Fruit fly (Drosophila melanogaster) whole organism, embryonic: ENCODE results near the gene sno.

ENCODE experiments used
- Awh ChIP-seq: fragments of 200-800 bp; sonication (Bioruptor generic); IDR thresholded peaks from 2 replicates; pipeline ENCODE4, ENCODE4 v1.3.6; 2022; ENCODE audit warnings: missing biosample characterization, missing genetic modification characterization
- B-H1 ChIP-seq: fragments of 200-800 bp; sonication (Bioruptor generic); IDR thresholded peaks from 3 replicates; pipeline ENCODE4 v1.3.6; 2022; ENCODE audit warnings: missing biosample characterization, missing genetic modification characterization
- Bgb ChIP-seq: fragments of 200-800 bp; sonication (Bioruptor generic); IDR thresholded peaks from 2 replicates; pipeline ENCODE4 v1.3.6; 2022; ENCODE audit warnings: missing biosample characterization, missing genetic modification characterization; ENCODE audit not compliant: partially characterized antibody
- CG10274 ChIP-seq: fragments of 200-800 bp; sonication (Bioruptor generic); optimal IDR thresholded peaks from 3 replicates; lab custom pipeline; 2017; ENCODE audit warnings: missing biosample characterization, mild to moderate bottlenecking, missing genetic modification characterization
- CG10366 ChIP-seq: fragments of 200-800 bp; sonication (Bioruptor generic); IDR thresholded peaks from 2 replicates; pipeline ENCODE4 v1.3.6; 2022; ENCODE audit warnings: missing biosample characterization, missing genetic modification characterization
- CG10979 ChIP-seq: fragments of 200-800 bp; sonication (Bioruptor generic); optimal IDR thresholded peaks from 2 replicates; lab custom pipeline; 2018; ENCODE audit warnings: missing biosample characterization, mild to moderate bottlenecking, missing genetic modification characterization, moderate library complexity
- CG11723 ChIP-seq: fragments of 200-800 bp; sonication (Bioruptor generic); optimal IDR thresholded peaks from 2 replicates; lab custom pipeline; 2017; ENCODE audit warnings: missing biosample characterization, mild to moderate bottlenecking, missing genetic modification characterization
- CG12071 ChIP-seq: fragments of 200-800 bp; sonication (Bioruptor generic); optimal IDR thresholded peaks from 3 replicates; lab custom pipeline; 2018; ENCODE audit warnings: missing biosample characterization, mild to moderate bottlenecking, missing genetic modification characterization
- CG14050 ChIP-seq: fragments of 200-800 bp; sonication (Bioruptor generic); IDR thresholded peaks from 3 replicates; pipeline ENCODE4 v1.3.6; 2022; ENCODE audit warnings: missing biosample characterization, missing genetic modification characterization
- CG14965 ChIP-seq: fragments of 200-800 bp; sonication (Bioruptor generic); optimal IDR thresholded peaks from 2 replicates; lab custom pipeline; 2016; ENCODE audit warnings: missing biosample characterization, missing genetic modification characterization, borderline replicate concordance
- CG1529 ChIP-seq: fragments of 200-800 bp; sonication (Bioruptor generic); optimal IDR thresholded peaks from 3 replicates; lab custom pipeline; 2018; ENCODE audit warnings: missing biosample characterization, missing genetic modification characterization
- CG15696 ChIP-seq: fragments of 200-800 bp; sonication (Bioruptor generic); optimal IDR thresholded peaks from 2 replicates; lab custom pipeline; 2019; ENCODE audit warnings: missing biosample characterization, mild to moderate bottlenecking, missing genetic modification characterization, moderate library complexity
- CG16779 ChIP-seq: fragments of 200-800 bp; sonication (Bioruptor generic); IDR thresholded peaks from 2 replicates; pipeline ENCODE4 v1.3.6; 2022; ENCODE audit warnings: missing biosample characterization, missing genetic modification characterization
- CG17829 ChIP-seq: fragments of 200-800 bp; optimal IDR thresholded peaks from 2 replicates; lab custom pipeline; 2019; ENCODE audit warnings: missing biosample characterization, mild to moderate bottlenecking, missing genetic modification characterization, moderate library complexity
- CG2678 ChIP-seq: fragments of 200-800 bp; sonication (Bioruptor generic); optimal IDR thresholded peaks from 3 replicates; lab custom pipeline; 2019; ENCODE audit warnings: missing biosample characterization, mild to moderate bottlenecking, missing genetic modification characterization, moderate library complexity
- CG2712 ChIP-seq: fragments of 200-800 bp; optimal IDR thresholded peaks from 3 replicates; lab custom pipeline; 2019; ENCODE audit warnings: missing biosample characterization, mild to moderate bottlenecking, missing genetic modification characterization, moderate library complexity
- CG3065 ChIP-seq: fragments of 200-800 bp; sonication (Bioruptor generic); optimal IDR thresholded peaks from 2 replicates; lab custom pipeline; 2016; ENCODE audit warnings: missing biosample characterization, missing genetic modification characterization
- CG3163 ChIP-seq: fragments of 200-800 bp; sonication (Bioruptor generic); optimal IDR thresholded peaks from 3 replicates; lab custom pipeline; 2016; ENCODE audit warnings: missing biosample characterization, missing genetic modification characterization
- CG3838 ChIP-seq: fragments of 200-800 bp; sonication (Bioruptor generic); optimal IDR thresholded peaks from 3 replicates; lab custom pipeline; 2016; ENCODE audit warnings: missing biosample characterization, missing genetic modification characterization
- CG6254 ChIP-seq: fragments of 200-800 bp; sonication (Bioruptor generic); optimal IDR thresholded peaks from 3 replicates; lab custom pipeline; 2017; ENCODE audit warnings: mild to moderate bottlenecking, missing biosample characterization, missing genetic modification reagents, missing genetic modification characterization
- CG9437 ChIP-seq: fragments of 200-800 bp; sonication (Bioruptor generic); optimal IDR thresholded peaks from 2 replicates; lab custom pipeline; 2018; ENCODE audit warnings: missing biosample characterization, mild to moderate bottlenecking, missing genetic modification characterization
- CG9727 ChIP-seq: fragments of 200-800 bp; sonication (Bioruptor generic); optimal IDR thresholded peaks from 3 replicates; lab custom pipeline; 2017; ENCODE audit warnings: missing biosample characterization, mild to moderate bottlenecking, missing genetic modification characterization
- CoRest ChIP-seq: fragments of 200-800 bp; sonication (Bioruptor generic); optimal IDR thresholded peaks from 3 replicates; lab custom pipeline; 2018; ENCODE audit warnings: missing biosample characterization, mild to moderate bottlenecking, missing genetic modification characterization, moderate library complexity
- Doc2 ChIP-seq: fragments of 200-800 bp; sonication (Bioruptor generic); IDR thresholded peaks from 2 replicates; pipeline ENCODE4 v1.3.6; 2022; ENCODE audit warnings: missing biosample characterization, missing genetic modification characterization
- Fer1 ChIP-seq: fragments of 200-800 bp; sonication (Bioruptor generic); optimal IDR thresholded peaks from 2 replicates; lab custom pipeline; 2017; ENCODE audit warnings: missing biosample characterization, mild to moderate bottlenecking, missing genetic modification characterization
- H2.0 ChIP-seq: fragments of 200-800 bp; sonication (Bioruptor generic); IDR thresholded peaks from 2 replicates; pipeline ENCODE4 v1.3.6; 2022; ENCODE audit warnings: missing biosample characterization, missing genetic modification characterization
- Hmr ChIP-seq: fragments of 200-800 bp; sonication (Bioruptor generic); optimal IDR thresholded peaks from 3 replicates; lab custom pipeline; 2017; ENCODE audit warnings: mild to moderate bottlenecking, missing biosample characterization, missing genetic modification reagents, missing genetic modification characterization
- NC2α ChIP-seq: fragments of 200-800 bp; sonication (Bioruptor generic); optimal IDR thresholded peaks from 2 replicates; lab custom pipeline; 2016; ENCODE audit warnings: missing biosample characterization, missing genetic modification characterization
- Rfx ChIP-seq: fragments of 200-800 bp; sonication (Bioruptor generic); IDR thresholded peaks from 2 replicates; pipeline ENCODE4 v1.3.6; 2022; ENCODE audit warnings: missing biosample characterization, missing genetic modification characterization
- al ChIP-seq: fragments of 200-800 bp; sonication (Bioruptor generic); IDR thresholded peaks from 2 replicates; pipeline ENCODE4 v1.3.6; 2022; ENCODE audit warnings: missing biosample characterization, missing genetic modification characterization
- ap ChIP-seq: fragments of 200-800 bp; sonication (Bioruptor generic); IDR thresholded peaks from 2 replicates; pipeline ENCODE4 v1.3.6; 2022; ENCODE audit warnings: missing biosample characterization, missing genetic modification characterization
- az2 ChIP-seq: fragments of 200-800 bp; sonication (Bioruptor generic); optimal IDR thresholded peaks from 3 replicates; lab custom pipeline; 2016; ENCODE audit warnings: missing biosample characterization, missing genetic modification characterization
- br ChIP-seq: fragments of >200 bp; optimal IDR thresholded peaks from 2 replicates; lab custom pipeline; 2017
- dm ChIP-seq: fragments of 200-800 bp; sonication (Bioruptor generic); optimal IDR thresholded peaks from 3 replicates; lab custom pipeline; 2016; ENCODE audit warnings: missing biosample characterization, missing genetic modification characterization
- fd3F ChIP-seq: fragments of 200-800 bp; sonication (Bioruptor generic); optimal IDR thresholded peaks from 2 replicates; lab custom pipeline; 2018; ENCODE audit warnings: missing biosample characterization, mild to moderate bottlenecking, missing genetic modification characterization, moderate library complexity
- gce ChIP-seq: fragments of 200-800 bp; sonication (Bioruptor generic); IDR thresholded peaks from 3 replicates; pipeline ENCODE4 v1.3.6; 2022; ENCODE audit warnings: missing biosample characterization, missing genetic modification characterization
- grn ChIP-seq: fragments of 200-800 bp; sonication (Bioruptor generic); optimal IDR thresholded peaks from 3 replicates; lab custom pipeline; 2017; ENCODE audit warnings: missing biosample characterization, missing genetic modification characterization
- gro ChIP-seq: fragments of 200-800 bp; sonication (Bioruptor generic); optimal IDR thresholded peaks from 2 replicates; lab custom pipeline; 2016; ENCODE audit warnings: missing biosample characterization, missing genetic modification characterization
- ken ChIP-seq: fragments of 200-800 bp; sonication (Bioruptor generic); IDR thresholded peaks from 3 replicates; pipeline ENCODE4 v1.3.6; 2022; ENCODE audit warnings: missing biosample characterization, missing genetic modification characterization
- mirr ChIP-seq: fragments of 200-800 bp; sonication (Bioruptor generic); optimal IDR thresholded peaks from 3 replicates; lab custom pipeline; 2018; ENCODE audit warnings: missing biosample characterization, mild to moderate bottlenecking, missing genetic modification characterization
- nerfin-1 ChIP-seq: fragments of 200-800 bp; sonication (Bioruptor generic); optimal IDR thresholded peaks from 3 replicates; lab custom pipeline; 2019; ENCODE audit warnings: missing biosample characterization, mild to moderate bottlenecking, missing genetic modification characterization, moderate library complexity
- nmo ChIP-seq: fragments of 200-800 bp; sonication (Bioruptor generic); optimal IDR thresholded peaks from 2 replicates; lab custom pipeline; 2018; ENCODE audit warnings: missing biosample characterization, mild to moderate bottlenecking, missing genetic modification characterization, moderate library complexity
- pum ChIP-seq: fragments of 200-800 bp; sonication (Bioruptor generic); optimal IDR thresholded peaks from 2 replicates; lab custom pipeline; 2016; ENCODE audit warnings: missing biosample characterization, missing genetic modification characterization
- sc ChIP-seq, 3 experiments: fragments of >200 bp in 2 of 3; fragments of 200-800 bp in 1 of 3; sonication (Bioruptor generic) in 1 of 3; optimal IDR thresholded peaks; 2 replicates in 2 of 3; 3 replicates in 1 of 3; lab custom pipeline; 2017; ENCODE audit warnings: mild to moderate bottlenecking in 1 of 3, missing biosample characterization in 1 of 3, missing genetic modification characterization in 1 of 3, missing genetic modification reagents in 1 of 3
- shn ChIP-seq: fragments of 200-800 bp; sonication (Bioruptor generic); optimal IDR thresholded peaks from 3 replicates; lab custom pipeline; 2016; ENCODE audit warnings: missing biosample characterization, missing genetic modification characterization
- so ChIP-seq: fragments of 200-800 bp; sonication (Bioruptor generic); IDR thresholded peaks from 3 replicates; pipeline ENCODE4 v1.3.6; 2022; ENCODE audit warnings: missing biosample characterization, missing genetic modification characterization
- sr ChIP-seq: fragments of 200-800 bp; sonication (Bioruptor generic); IDR thresholded peaks from 3 replicates; pipeline ENCODE4 v1.3.6; 2022; ENCODE audit warnings: missing biosample characterization, missing genetic modification characterization
- wor ChIP-seq: fragments of 200-800 bp; sonication (Bioruptor generic); IDR thresholded peaks from 2 replicates; pipeline ENCODE4 v1.3.6; 2022; ENCODE audit warnings: missing biosample characterization, missing genetic modification characterization
- z ChIP-seq: fragments of 200-800 bp; sonication (Bioruptor generic); IDR thresholded peaks from 3 replicates; pipeline ENCODE4 v1.3.6; 2022; ENCODE audit warnings: missing biosample characterization, missing genetic modification characterization

sno gene

dm6 chrX:13233811-13234737 lies 22.6 kb upstream of the sno start (continued):
- TF ChIP-seq CG2678 = peak; percentile 87
- TF ChIP-seq CG9727 = peak; percentile 98
- peak; percentile 52 for TF ChIP-seq dm (GFP tag; lab: Kevin White, UChicago)
- TF ChIP-seq CG14965 (GFP tag; lab: Kevin White, UChicago) = peak; percentile 55
- peak; percentile 97 for TF ChIP-seq CG10979 (tag; lab: Kevin White, UChicago)
- peak; percentile 57 for TF ChIP-seq CG1529
- peak; percentile 38 for TF ChIP-seq Hmr (GFP tag; lab: Kevin White, UChicago)
- peak; percentile 85 for TF ChIP-seq CoRest (tag; lab: Kevin White, UChicago)
- TF ChIP-seq nmo = peak; percentile 93
- TF ChIP-seq ken (GFP tag; lab: Robert Waterston, UW) = peak; percentile 80
- TF ChIP-seq az2 (GFP tag; lab: Kevin White, UChicago) = peak; percentile 83
- no peak for TF ChIP-seq CG16779
- no peak for TF ChIP-seq sr (GFP tag; lab: Robert Waterston, UW)
- TF ChIP-seq CG3838 (GFP tag; lab: Kevin White, UChicago) = peak; percentile 39
- peak; percentile 69 for TF ChIP-seq B-H1 (GFP tag; lab: Robert Waterston, UW)
- peak; percentile 68; the same call in 2 of the 3 replicates for TF ChIP-seq gce (GFP tag; lab: Robert Waterston, UW)
- peak; percentile 60 for TF ChIP-seq NC2α
- peak; percentile 47 for TF ChIP-seq wor (GFP tag; lab: Robert Waterston, UW)
- TF ChIP-seq ap (GFP tag; lab: Robert Waterston, UW) = peak; percentile 62
- TF ChIP-seq CG2712 = peak; percentile 94
- peak; percentile 91 for TF ChIP-seq CG17829 (tag; lab: Kevin White, UChicago)
- peak; percentile 56 for TF ChIP-seq CG10274 (GFP tag; lab: Kevin White, UChicago)
- TF ChIP-seq CG6254 (GFP tag; lab: Kevin White, UChicago) = peak; percentile 78
- TF ChIP-seq al (GFP tag; lab: Robert Waterston, UW) = peak; percentile 51; the same call in 1 of the 2 replicates
- no peak for TF ChIP-seq Doc2 (GFP tag; lab: Robert Waterston, UW)
- TF ChIP-seq fd3F (GFP tag; lab: Kevin White, UChicago) = peak; percentile 48
- peak; percentile 0 for TF ChIP-seq grn (GFP tag; lab: Kevin White, UChicago)
- TF ChIP-seq pum (GFP tag; lab: Kevin White, UChicago) = peak; percentile 89
- TF ChIP-seq CG3163 (GFP tag; lab: Kevin White, UChicago) = peak; percentile 55
- TF ChIP-seq br = no peak
- peak; percentile 77 for TF ChIP-seq Awh
- peak; percentile 72 for TF ChIP-seq CG14050 (GFP tag; lab: Robert Waterston, UW)
- no peak for TF ChIP-seq CG3065 (GFP tag; lab: Kevin White, UChicago)
- no peak for TF ChIP-seq shn (GFP tag; lab: Kevin White, UChicago)
- TF ChIP-seq Rfx = peak; percentile 73
- peak; percentile 33; the same call in 1 of the 3 replicates for TF ChIP-seq z (GFP tag; lab: Robert Waterston, UW)
- peak; percentile 78; the same call in 2 of the 3 replicates for TF ChIP-seq so
- TF ChIP-seq Bgb = no peak
- peak; percentile 86 for TF ChIP-seq nerfin-1 (tag; lab: Kevin White, UChicago)
- peak; percentile 51 for TF ChIP-seq CG11723 (GFP tag; lab: Kevin White, UChicago)
- TF ChIP-seq CG12071 (GFP tag; lab: Kevin White, UChicago) = no peak
- peak; percentile 51 for TF ChIP-seq Fer1 (GFP tag; lab: Kevin White, UChicago)
- no peak for TF ChIP-seq mirr (GFP tag; lab: Kevin White, UChicago)
- TF ChIP-seq H2.0 = peak; percentile 72
- TF ChIP-seq gro (GFP tag; lab: Kevin White, UChicago) = peak; percentile 57
- TF ChIP-seq CG15696 (tag; lab: Kevin White, UChicago) = peak; percentile 97
- peak; percentile 76 for TF ChIP-seq CG10366 (GFP tag; lab: Robert Waterston, UW)
- no peak for TF ChIP-seq sc (optimal IDR thresholded peaks at IDR 0.05; lab: Kevin White, UChicago)
- peak; percentile 77 for TF ChIP-seq sc (GFP tag; optimal IDR thresholded peaks at IDR 0.05; lab: Kevin White, UChicago)
- TF ChIP-seq CG9437 = peak; percentile 70
